Fruit fly (Drosophila melanogaster) whole organism, larva: ENCODE measurements around the gene gukh.

ENCODE experiments used
- noc ChIP-seq: fragments of 200-800 bp; sonication (Bioruptor generic); optimal IDR thresholded peaks from 3 replicates; lab custom pipeline; 2019; ENCODE audit warnings: missing biosample characterization, mild to moderate bottlenecking, missing genetic modification characterization, moderate library complexity

Gene gukh

DNA sequence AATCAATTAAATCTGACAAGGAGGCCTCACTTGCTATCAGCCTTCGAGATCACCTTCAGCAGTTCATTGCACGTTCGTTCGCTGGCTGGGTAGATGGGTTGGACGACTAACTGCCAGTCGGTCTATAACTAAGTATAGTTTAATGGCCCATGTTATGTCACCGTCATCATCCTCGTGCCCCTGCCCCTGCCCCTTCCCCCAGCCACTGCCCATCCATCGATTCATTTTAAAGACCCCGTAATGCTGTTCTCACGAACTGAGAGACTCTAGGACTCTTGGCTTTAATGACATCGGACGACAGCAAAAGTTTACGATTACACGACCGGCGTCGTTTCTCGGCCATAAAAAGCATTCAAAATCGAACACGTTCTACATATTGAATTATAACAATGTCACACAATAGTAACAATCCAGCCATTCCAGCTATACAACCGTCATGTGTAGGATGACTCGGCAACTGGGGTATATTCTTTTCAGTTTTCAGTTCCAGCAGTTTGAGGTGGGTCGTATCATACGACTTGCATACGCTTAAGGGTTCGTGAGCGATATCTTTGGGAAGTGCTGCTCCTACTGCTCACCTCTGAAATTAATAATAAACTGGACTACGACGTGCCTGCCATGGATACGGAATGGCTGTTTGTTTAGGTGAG, 83.3 kb downstream of the gukh start:
- TF ChIP-seq noc, result no peak

dm6 chr3R:19067876-19068406, 84.1 kb downstream of the gukh start:
- no peak for TF ChIP-seq noc

- no peak for TF ChIP-seq noc
These were observed 85.9 kb downstream of the gukh start for dm6 chr3R:19069740-19070139.

- no peak for TF ChIP-seq noc
These were observed 86.6 kb downstream of the gukh start for dm6 chr3R:19070222-19070949.

- TF ChIP-seq noc, result no peak
These were observed 88.1 kb downstream of the gukh start for dm6 chr3R:19071951-19072350.
